Worm (Caenorhabditis elegans) whole organism, L3 larva: ENCODE measurements around the gene cfap-36.
"Not testable (repeated sequence)": the region's sequence is repeated elsewhere in the genome, so short reads cannot be mapped to it uniquely, and the experiment has no call there.

Experiments
- aly-2 ChIP-seq: fragments of 150-350 bp; optimal IDR thresholded peaks from 2 replicates; lab custom pipeline; 2014; ENCODE audit warnings: missing biosample characterization, missing genetic modification characterization
- ceh-16 ChIP-seq: sonication (generic microtip); optimal IDR thresholded peaks from 2 replicates; lab custom pipeline; 2017; ENCODE audit warnings: missing biosample characterization, missing genetic modification characterization
- ceh-28 ChIP-seq: fragments of 150-350 bp; optimal IDR thresholded peaks from 2 replicates; lab custom pipeline; 2014; ENCODE audit warnings: missing biosample characterization, missing genetic modification reagents, missing genetic modification characterization
- lin-39 ChIP-seq: fragments of 150-350 bp; optimal IDR thresholded peaks from 2 replicates; lab custom pipeline; 2018; ENCODE audit warnings: missing biosample characterization, missing genetic modification reagents, missing genetic modification characterization
- mdl-1 ChIP-seq: fragments of 150-350 bp; optimal IDR thresholded peaks from 2 replicates; lab custom pipeline; 2014; ENCODE audit warnings: missing biosample characterization, missing genetic modification characterization
- nfya-1 ChIP-seq: sonication (generic microtip); optimal IDR thresholded peaks from 2 replicates; lab custom pipeline; 2017; ENCODE audit warnings: missing genetic modification characterization, mild to moderate bottlenecking, missing compliant biosample characterization, antibody characterized with exemption, moderate library complexity; ENCODE audit not compliant: insufficient read depth
- nhr-11 ChIP-seq: fragments of 150-350 bp; optimal IDR thresholded peaks from 2 replicates; lab custom pipeline; 2014; ENCODE audit warnings: missing biosample characterization, missing genetic modification characterization
- nhr-12 ChIP-seq: fragments of 150-350 bp; optimal IDR thresholded peaks from 2 replicates; lab custom pipeline; 2014; ENCODE audit warnings: missing biosample characterization, missing genetic modification characterization
- nhr-25 ChIP-seq: sonication (generic microtip); optimal IDR thresholded peaks from 2 replicates; lab custom pipeline; 2017; ENCODE audit warnings: missing biosample characterization, missing genetic modification characterization
- nhr-28 ChIP-seq: fragments of 150-350 bp; optimal IDR thresholded peaks from 2 replicates; lab custom pipeline; 2014; ENCODE audit warnings: missing biosample characterization, missing genetic modification characterization
- nhr-77 ChIP-seq: fragments of 150-350 bp; optimal IDR thresholded peaks from 2 replicates; lab custom pipeline; 2014; ENCODE audit warnings: missing biosample characterization, missing genetic modification characterization
- snpc-4 ChIP-seq: fragments of 150-350 bp; optimal IDR thresholded peaks from 2 replicates; lab custom pipeline; 2014; ENCODE audit warnings: missing biosample characterization, missing genetic modification characterization
- unc-62 ChIP-seq: fragments of 150-350 bp; sonication (generic microtip); optimal IDR thresholded peaks from 4 replicates; lab custom pipeline; 2014; ENCODE audit warnings: missing biosample characterization, missing genetic modification reagents, missing genetic modification characterization
- ztf-11 ChIP-seq: fragments of 150-350 bp; optimal IDR thresholded peaks from 2 replicates; lab custom pipeline; 2014; ENCODE audit warnings: missing biosample characterization, missing genetic modification characterization

- not testable (repeated sequence) for TF ChIP-seq nhr-11 (tag; lab: Kevin White, UChicago); aly-2 (tag; lab: Kevin White, UChicago); nfya-1 (tag; lab: Kevin White, UChicago); ceh-16 (tag; lab: Kevin White, UChicago); ceh-28 (tag; lab: Kevin White, UChicago); nhr-25; unc-62; nhr-28 (tag; lab: Kevin White, UChicago); mdl-1 (tag; lab: Kevin White, UChicago); lin-39 (tag; lab: Kevin White, UChicago); snpc-4; nhr-77; nhr-12 (tag; lab: Kevin White, UChicago); ztf-11 (tag; lab: Kevin White, UChicago)
Observed at ce11 chrV:212687-213086, 40.7 kb upstream of the cfap-36 start, which contains the start of gene DC2.5.
